Worm (Caenorhabditis elegans): ENCODE data around the gene grl-6.

grl-6 gene

DNA sequence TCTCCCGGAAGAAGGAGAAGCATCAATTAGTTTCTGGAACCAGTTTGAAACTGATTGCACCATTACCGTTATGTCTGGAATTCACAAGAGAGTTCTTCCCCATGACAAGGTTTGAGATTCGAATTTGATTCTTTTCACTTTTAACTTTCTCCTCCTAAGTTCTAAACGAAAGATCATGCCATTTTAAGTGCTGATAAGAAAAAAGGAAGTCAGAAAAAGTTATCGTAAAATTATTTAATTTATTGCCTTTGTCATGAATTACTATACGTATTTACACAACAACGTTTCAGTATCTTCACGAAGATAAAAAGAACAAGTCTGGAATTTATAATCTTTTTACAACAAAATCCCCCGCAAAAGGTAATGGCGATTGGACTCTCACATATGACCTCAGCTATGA, 9.4 kb upstream of the grl-6 start:
- TF ChIP-seq nhr-76 (tag; optimal IDR thresholded peaks at IDR 0.05) (no peak), ceh-39 (tag; optimal IDR thresholded peaks at IDR 0.05) (no peak), pha-4 (tag; optimal IDR thresholded peaks at IDR 0.05) (no peak), ztf-11 (tag; optimal IDR thresholded peaks at IDR 0.05) (no peak), cnd-1 (tag; optimal IDR thresholded peaks at IDR 0.05) (no peak), mep-1 (tag; optimal IDR thresholded peaks at IDR 0.05) (no peak), drap-1 (GFP tag; optimal IDR thresholded peaks at IDR 0.05) (no peak), nhr-12 (tag; optimal IDR thresholded peaks at IDR 0.05) (no peak), ceh-83 (GFP tag; optimal IDR thresholded peaks at IDR 0.05) (no peak), unc-62 (GFP tag; optimal IDR thresholded peaks at IDR 0.05) (no peak), ceh-43 (GFP tag; optimal IDR thresholded peaks at IDR 0.05) (no peak), ces-1 (GFP tag; optimal IDR thresholded peaks at IDR 0.05) (no peak), sem-2 (GFP tag; optimal IDR thresholded peaks at IDR 0.05) (no peak), mab-5 (tag; optimal IDR thresholded peaks at IDR 0.05) (no peak), nhr-2 (tag; optimal IDR thresholded peaks at IDR 0.05) (no peak), elt-3 (tag; optimal IDR thresholded peaks at IDR 0.05) (no peak), tbx-8 (GFP tag; optimal IDR thresholded peaks at IDR 0.05) (no peak), lsy-2 (tag; optimal IDR thresholded peaks at IDR 0.05) (no peak), bed-3 (GFP tag; optimal IDR thresholded peaks at IDR 0.05) (no peak), sptf-1 (tag; optimal IDR thresholded peaks at IDR 0.05) (no peak)

DNA sequence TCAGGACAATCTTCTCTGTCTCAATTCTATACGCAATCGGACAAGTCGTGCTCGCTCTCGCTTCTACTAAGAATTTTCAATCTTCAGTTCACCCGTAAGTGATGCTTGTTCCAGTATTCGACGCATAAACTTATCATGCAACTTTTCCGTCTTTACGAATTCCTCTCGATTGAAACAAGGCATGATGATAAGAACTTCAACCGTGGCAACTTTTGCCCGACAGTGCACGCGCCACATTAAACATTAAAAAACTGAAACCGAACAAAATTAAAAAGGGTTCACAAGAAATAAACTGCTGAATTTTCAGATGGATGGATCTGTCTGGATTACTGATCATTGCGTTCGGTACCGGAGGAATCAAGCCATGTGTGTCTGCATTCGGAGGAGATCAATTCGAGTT, 7.7 kb upstream of the grl-6 start:
- no peak for TF ChIP-seq elt-1 (tag; optimal IDR thresholded peaks at IDR 0.05; ENCODE audit: borderline replicate concordance, insufficient read depth)
- no peak for TF ChIP-seq bed-3 (GFP tag; optimal IDR thresholded peaks at IDR 0.05)
- TF ChIP-seq lin-13 (tag; optimal IDR thresholded peaks at IDR 0.05): no peak
- no peak for TF ChIP-seq ces-1 (GFP tag; optimal IDR thresholded peaks at IDR 0.05)
- TF ChIP-seq ceh-39 (tag; optimal IDR thresholded peaks at IDR 0.05): no peak
- no peak for TF ChIP-seq nhr-76 (tag; optimal IDR thresholded peaks at IDR 0.05)
- TF ChIP-seq elt-3 (tag; optimal IDR thresholded peaks at IDR 0.05): no peak
- TF ChIP-seq hlh-1 (tag; optimal IDR thresholded peaks at IDR 0.05): no peak
- TF ChIP-seq ceh-83 (GFP tag; optimal IDR thresholded peaks at IDR 0.05): no peak
- TF ChIP-seq unc-39 (tag; optimal IDR thresholded peaks at IDR 0.05): no peak
- no peak for TF ChIP-seq lin-32 (GFP tag; optimal IDR thresholded peaks at IDR 0.05)

- TF ChIP-seq unc-62 (GFP tag; optimal IDR thresholded peaks at IDR 0.05) (no peak), snpc-4 (tag; optimal IDR thresholded peaks at IDR 0.05) (no peak), hlh-1 (tag; optimal IDR thresholded peaks at IDR 0.05) (no peak), pha-4 (tag; optimal IDR thresholded peaks at IDR 0.05) (no peak), nhr-12 (tag; optimal IDR thresholded peaks at IDR 0.05) (no peak), nhr-28 (tag; optimal IDR thresholded peaks at IDR 0.05) (no peak)
Observed at ce11 chrX:6458001-6458400, 7.3 kb upstream of the grl-6 start.

DNA sequence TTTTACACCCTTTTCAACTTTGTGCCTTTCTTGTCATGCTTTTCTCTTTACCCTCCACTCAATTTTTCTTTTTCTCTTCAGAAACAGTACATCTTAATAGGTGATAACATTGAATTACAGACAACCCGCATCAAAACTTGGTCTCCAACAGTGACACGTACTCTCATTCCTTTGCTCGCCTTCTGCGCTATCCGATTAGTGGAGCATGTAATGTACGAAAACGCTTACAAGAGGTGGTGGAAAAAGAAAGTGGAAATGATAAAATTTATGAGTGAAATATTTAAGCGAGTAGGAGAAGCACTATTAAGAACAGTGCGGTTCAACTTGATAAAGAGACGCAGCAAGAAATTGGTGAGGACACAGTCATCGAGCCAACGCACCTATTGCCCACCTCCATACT, 5.8 kb upstream of the grl-6 start, which contains the start of gene pept-1:
Gene pept-1 (plus strand): TSS at position 306 of the 400 bp plus-strand sequence.
- TF ChIP-seq sptf-1 (tag; optimal IDR thresholded peaks at IDR 0.05) (no peak), zip-8 (tag; optimal IDR thresholded peaks at IDR 0.05) (no peak), drap-1 (GFP tag; optimal IDR thresholded peaks at IDR 0.05) (no peak), unc-39 (tag; optimal IDR thresholded peaks at IDR 0.05) (no peak), elt-1 (tag; optimal IDR thresholded peaks at IDR 0.05; ENCODE audit: borderline replicate concordance, insufficient read depth) (no peak), lin-32 (GFP tag; optimal IDR thresholded peaks at IDR 0.05) (no peak), lsy-2 (tag; optimal IDR thresholded peaks at IDR 0.05) (no peak), mls-2 (tag; optimal IDR thresholded peaks at IDR 0.05) (no peak), nhr-28 (tag; optimal IDR thresholded peaks at IDR 0.05) (no peak)

- TF ChIP-seq flh-1 (GFP tag; optimal IDR thresholded peaks at IDR 0.05) (no peak), bed-3 (GFP tag; optimal IDR thresholded peaks at IDR 0.05) (no peak), mab-5 (tag; optimal IDR thresholded peaks at IDR 0.05) (no peak), ceh-43 (GFP tag; optimal IDR thresholded peaks at IDR 0.05) (no peak), sptf-1 (tag; optimal IDR thresholded peaks at IDR 0.05) (no peak), nhr-76 (tag; optimal IDR thresholded peaks at IDR 0.05) (no peak), mep-1 (tag; optimal IDR thresholded peaks at IDR 0.05) (no peak), ces-1 (GFP tag; optimal IDR thresholded peaks at IDR 0.05) (no peak), ceh-39 (tag; optimal IDR thresholded peaks at IDR 0.05) (no peak), unc-62 (GFP tag; optimal IDR thresholded peaks at IDR 0.05) (no peak), hlh-1 (tag; optimal IDR thresholded peaks at IDR 0.05) (no peak)
Observed at ce11 chrX:6455157-6455556, 4.4 kb upstream of the grl-6 start, which contains the start of gene nas-33. nas-33 (minus strand) TSS chrX:6455257.

Measured in whole organism, mixed stage, embryonic.